Worm (Caenorhabditis elegans) whole organism, L4 larva: ENCODE data around the gene algn-12.
A peak's percentile ranks its signal among the peaks of the same experiment; 100 is the strongest.

Experiments
- F49E8.2 ChIP-seq: sonication (generic microtip); optimal IDR thresholded peaks from 2 replicates; lab custom pipeline; 2016; ENCODE audit warnings: missing compliant biosample characterization, mild to moderate bottlenecking, missing genetic modification characterization, borderline replicate concordance
- Y5F2A.4 ChIP-seq: fragments of 200-800 bp; sonication (Bioruptor generic); optimal IDR thresholded peaks from 2 replicates; lab custom pipeline; 2018; ENCODE audit warnings: mild to moderate bottlenecking, missing genetic modification characterization, missing compliant biosample characterization
- ZK546.5 ChIP-seq, 2 experiments: sonication (generic microtip); optimal IDR thresholded peaks; 2 replicates each; lab custom pipeline; 2017; ENCODE audit warnings: missing biosample characterization in 2 of 2, missing genetic modification characterization in 2 of 2
- aha-1 ChIP-seq: fragments of 150-350 bp; peaks from one replicate; lab custom pipeline; 2014; ENCODE audit warnings: missing biosample characterization, missing genetic modification characterization
- ama-1 ChIP-seq: fragments of 150-350 bp; optimal IDR thresholded peaks from 2 replicates; lab custom pipeline; 2014; ENCODE audit warnings: inconsistent platforms, mixed read lengths
- arid-1 ChIP-seq: fragments of 200-800 bp; sonication (Bioruptor generic); conservative IDR thresholded peaks from 2 replicates; pipeline ENCODE4 v1.3.6; 2022; ENCODE audit warnings: missing genetic modification reagents, missing genetic modification characterization, missing compliant biosample characterization
- ceh-44 ChIP-seq: fragments of 200-800 bp; sonication (Bioruptor generic); IDR thresholded peaks from 2 replicates; pipeline ENCODE4 v1.3.6; 2022; ENCODE audit warnings: missing genetic modification reagents, missing genetic modification characterization, missing compliant biosample characterization
- ctbp-1 ChIP-seq: fragments of 200-800 bp; sonication (Bioruptor generic); IDR thresholded peaks from 2 replicates; pipeline ENCODE4 v1.3.6; 2022; ENCODE audit warnings: missing genetic modification reagents, missing genetic modification characterization, missing compliant biosample characterization
- daf-8 ChIP-seq: fragments of 200-800 bp; sonication (Bioruptor generic); IDR thresholded peaks from 2 replicates; pipeline ENCODE4 v1.3.6; 2022; ENCODE audit warnings: missing genetic modification characterization, missing compliant biosample characterization
- dmd-8 ChIP-seq: fragments of 200-800 bp; sonication (Bioruptor generic); IDR thresholded peaks from 2 replicates; pipeline ENCODE4 v1.3.6; 2022; ENCODE audit warnings: missing genetic modification characterization, missing compliant biosample characterization
- dve-1 ChIP-seq: sonication (generic microtip); optimal IDR thresholded peaks from 2 replicates; lab custom pipeline; 2017; ENCODE audit warnings: antibody characterized with exemption, mild to moderate bottlenecking, missing genetic modification characterization, missing compliant biosample characterization; ENCODE audit not compliant: insufficient read depth
- egl-27 ChIP-seq: sonication (generic microtip); optimal IDR thresholded peaks from 3 replicates; lab custom pipeline; 2017; ENCODE audit warnings: missing biosample characterization, missing genetic modification reagents, missing genetic modification characterization
- mdt-29 ChIP-seq: fragments of 200-800 bp; sonication (Bioruptor generic); IDR thresholded peaks from 2 replicates; pipeline ENCODE4 v1.3.6; 2022; ENCODE audit warnings: missing genetic modification reagents, missing genetic modification characterization, missing compliant biosample characterization
- nhr-10 ChIP-seq: fragments of 150-350 bp; optimal IDR thresholded peaks from 2 replicates; lab custom pipeline; 2014; ENCODE audit warnings: missing biosample characterization, missing genetic modification characterization
- nhr-25 ChIP-seq: sonication (generic microtip); optimal IDR thresholded peaks from 2 replicates; lab custom pipeline; 2017; ENCODE audit warnings: missing genetic modification characterization, mild to moderate bottlenecking, missing compliant biosample characterization, antibody characterized with exemption, moderate library complexity, borderline replicate concordance; ENCODE audit not compliant: insufficient read depth
- nhr-41 ChIP-seq: fragments of 200-800 bp; sonication (Bioruptor generic); IDR thresholded peaks from 2 replicates; pipeline ENCODE4 v1.3.6; 2022; ENCODE audit warnings: missing genetic modification reagents, missing genetic modification characterization, missing compliant biosample characterization
- nhr-42 ChIP-seq: fragments of 200-800 bp; sonication (Bioruptor generic); IDR thresholded peaks from 2 replicates; pipeline ENCODE4 v1.3.6; 2022; ENCODE audit warnings: missing genetic modification characterization, missing compliant biosample characterization
- nhr-48 ChIP-seq: sonication (generic microtip); optimal IDR thresholded peaks from 2 replicates; lab custom pipeline; 2016; ENCODE audit warnings: mild to moderate bottlenecking, missing genetic modification characterization, missing compliant biosample characterization
- skn-1 ChIP-seq: fragments of 150-350 bp; optimal IDR thresholded peaks from 2 replicates; lab custom pipeline; 2014; ENCODE audit warnings: missing biosample characterization, missing genetic modification characterization
- snpc-1.2 ChIP-seq: fragments of 200-800 bp; sonication (Bioruptor generic); IDR thresholded peaks from 2 replicates; pipeline ENCODE4 v1.3.6; 2022; ENCODE audit warnings: missing genetic modification reagents, missing genetic modification characterization, missing compliant biosample characterization
- spr-1 ChIP-seq: sonication (generic microtip); optimal IDR thresholded peaks from 2 replicates; lab custom pipeline; 2016; ENCODE audit warnings: mild to moderate bottlenecking, missing genetic modification characterization, missing compliant biosample characterization
- spr-3 ChIP-seq: fragments of 200-800 bp; sonication (Bioruptor generic); optimal IDR thresholded peaks from 2 replicates; lab custom pipeline; 2018; ENCODE audit warnings: mild to moderate bottlenecking, missing genetic modification characterization, missing compliant biosample characterization
- unc-62 ChIP-seq, 3 experiments: fragments of 150-350 bp in 1 of 3; sonication (generic microtip); optimal IDR thresholded peaks in 2 of 3; peaks in 1 of 3; 1 replicate in 1 of 3; 2 replicates in 2 of 3; lab custom pipeline; 2014 to 2017; ENCODE audit warnings: missing biosample characterization in 3 of 3, missing genetic modification characterization in 3 of 3, missing genetic modification reagents in 3 of 3, missing genotype in 1 of 3
- zip-2 ChIP-seq: fragments of 150-350 bp; optimal IDR thresholded peaks from 2 replicates; lab custom pipeline; 2014; ENCODE audit warnings: missing biosample characterization, missing genetic modification characterization
- ztf-7 ChIP-seq: fragments of 150-350 bp; optimal IDR thresholded peaks from 2 replicates; lab custom pipeline; 2014; ENCODE audit warnings: missing biosample characterization, missing genetic modification characterization

algn-12 gene

DNA sequence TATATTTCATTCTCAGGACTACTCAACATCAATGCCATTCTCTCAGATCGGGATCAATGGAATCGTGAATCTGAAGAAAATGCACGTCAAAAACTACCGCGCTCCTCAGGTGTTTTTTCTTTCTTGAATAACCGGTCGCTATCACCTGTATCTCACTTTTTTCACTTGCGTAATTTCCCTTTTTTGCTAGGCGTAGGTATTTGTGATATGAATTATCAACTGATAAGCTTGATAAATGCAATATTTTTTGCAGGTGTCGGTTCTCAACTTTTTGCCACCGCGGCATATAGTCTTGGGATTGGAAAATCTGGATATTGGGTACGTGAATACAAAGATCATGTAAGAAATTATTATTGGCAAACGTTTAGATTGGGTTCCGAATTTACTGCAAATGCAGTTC lies 20.3 kb downstream of the algn-12 start:
- TF ChIP-seq nhr-48 (tag; lab: Kevin White, UChicago) (peak; percentile 23), aha-1 (tag; lab: Kevin White, UChicago) (peak; percentile 31), unc-62 (GFP tag; optimal IDR thresholded peaks at IDR 0.05 in 1 of 2; lab: Kevin White, UChicago) (peak in 1 of 2 experiments; percentile 70), unc-62 (tag; optimal IDR thresholded peaks at IDR 0.05; lab: Kevin White, UChicago) (no peak), ztf-7 (tag; lab: Kevin White, UChicago) (no peak)

DNA sequence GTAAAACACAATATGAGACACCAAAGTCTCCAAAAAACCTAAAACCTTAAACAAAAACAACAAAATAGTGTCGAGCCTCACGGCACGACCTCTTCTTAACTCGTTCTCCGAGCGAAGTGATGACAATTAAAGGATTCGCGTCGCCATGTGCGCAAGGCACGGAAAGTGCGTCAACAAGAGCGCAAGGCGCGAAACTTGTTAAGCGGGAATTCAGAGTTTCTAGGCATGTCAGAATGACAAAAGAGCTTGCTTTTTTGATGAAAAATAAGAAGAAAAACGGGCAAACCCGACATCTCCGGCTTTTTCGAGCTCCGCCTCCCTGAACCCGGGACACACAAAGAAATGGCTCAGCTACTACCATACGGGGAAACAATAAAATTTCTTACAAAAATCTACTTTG lies 22.9 kb downstream of the algn-12 start:
- 0 out of 2 replicates have a peak, but pooled peaks have one; percentile 24 for TF ChIP-seq snpc-1.2 (GFP tag; lab: Robert Waterston, UW)
- TF ChIP-seq, all 104 proteins: peak for 1; not testable (repeated sequence) for 103

ce11 chrV:8058359-8058758 lies 23.4 kb downstream of the algn-12 start, which contains the start of gene str-138:
Gene str-138, plus strand, starts transcription at chrV:8058659.
- TF ChIP-seq zip-2 (tag; lab: Kevin White, UChicago) (no peak), nhr-10 (tag; lab: Kevin White, UChicago) (no peak), dmd-8 (no peak), dve-1 (tag; lab: Kevin White, UChicago) (no peak)

ce11 chrV:8062074-8062473 lies 27.2 kb downstream of the algn-12 start, which contains the start of gene str-139:
Gene str-139, minus strand, starts transcription at chrV:8062174.
- TF ChIP-seq nhr-25 (tag; lab: Kevin White, UChicago) (no peak), F49E8.2 (tag; lab: Kevin White, UChicago) (no peak), egl-27 (tag; lab: Kevin White, UChicago) (no peak), Y5F2A.4 (GFP tag; lab: Kevin White, UChicago) (no peak)

DNA sequence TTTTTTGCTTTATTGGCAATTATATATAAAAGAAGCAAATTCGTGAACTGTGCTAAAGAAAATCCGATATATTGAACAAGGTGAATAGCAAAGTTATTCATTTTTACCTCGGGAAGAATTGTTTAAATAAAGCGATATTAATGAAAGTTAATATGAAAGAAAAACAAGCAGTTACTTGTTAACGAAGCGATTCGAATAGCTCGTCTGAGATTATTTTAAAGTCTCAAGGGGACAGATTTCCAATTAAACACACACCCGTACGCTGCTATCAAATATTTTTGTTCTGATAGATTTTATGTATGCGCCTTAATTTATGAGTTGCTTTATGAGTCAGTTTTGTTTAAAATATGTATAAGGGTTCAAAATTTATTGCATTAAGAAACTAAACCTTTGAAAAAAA lies 32.9 kb downstream of the algn-12 start, which contains the start of gene str-140:
str-140 (minus strand) TSS at position 101 of the 400 bp plus-strand sequence.
- TF ChIP-seq F49E8.2 (tag; lab: Kevin White, UChicago), result no peak
- TF ChIP-seq, all 104 proteins: peak for 0

DNA sequence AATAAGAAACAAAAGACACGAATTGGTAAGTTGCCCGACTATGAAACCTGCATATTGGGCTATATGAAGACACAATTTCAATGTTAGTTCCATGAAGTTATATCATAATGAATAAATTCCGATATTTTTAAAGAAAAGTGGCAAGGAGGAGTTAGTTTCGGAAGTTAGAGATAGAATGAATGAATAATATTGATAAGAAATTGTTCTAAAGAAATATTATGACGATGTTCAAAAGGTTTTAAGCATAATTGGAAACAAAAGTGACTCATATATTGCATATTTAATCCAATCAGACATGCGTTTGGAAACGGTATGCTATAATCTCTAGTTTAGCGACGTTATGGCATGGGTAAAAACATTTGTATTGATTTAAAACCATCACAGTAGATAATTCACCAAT lies 34.7 kb downstream of the algn-12 start, which contains the start of gene str-143:
str-143 (minus strand) TSS at position 101 of the 400 bp plus-strand sequence.
- TF ChIP-seq ZK546.5 (tag; optimal IDR thresholded peaks at IDR 0.05; lab: Kevin White, UChicago) (no peak), nhr-42 (GFP tag; lab: Robert Waterston, UW) (no peak), unc-62 (GFP tag; optimal IDR thresholded peaks at IDR 0.05 in 1 of 2; lab: Kevin White, UChicago) (peak in 1 of 2 experiments; percentile 17), unc-62 (tag; optimal IDR thresholded peaks at IDR 0.05; lab: Kevin White, UChicago) (no peak), Y5F2A.4 (GFP tag; lab: Kevin White, UChicago) (no peak)
- TF ChIP-seq, all 104 proteins: peak for 1

ce11 chrV:8072047-8072446 lies 37.1 kb downstream of the algn-12 start, which contains the start of gene str-144:
Gene str-144, minus strand, starts transcription at chrV:8072147.
- TF ChIP-seq ctbp-1 (GFP tag; lab: Robert Waterston, UW), result no peak
- TF ChIP-seq ama-1, result no peak
- no peak for TF ChIP-seq nhr-41
- TF ChIP-seq ceh-44 (GFP tag; lab: Robert Waterston, UW), result no peak
- no peak for TF ChIP-seq spr-1 (tag; lab: Kevin White, UChicago)
- no peak for TF ChIP-seq nhr-48 (tag; lab: Kevin White, UChicago)
- no peak for TF ChIP-seq nhr-25 (tag; lab: Kevin White, UChicago)
- TF ChIP-seq arid-1, result no peak
- TF ChIP-seq daf-8, result no peak
- no peak for TF ChIP-seq skn-1 (tag; lab: Kevin White, UChicago)
- TF ChIP-seq spr-3 (GFP tag; lab: Kevin White, UChicago), result no peak
- TF ChIP-seq mdt-29 (GFP tag; lab: Robert Waterston, UW), result no peak
- TF ChIP-seq, all 104 proteins: peak for 0
